Worm (Caenorhabditis elegans) whole organism, L4/young adult: Measurements from ENCODE around the gene ints-9.

Experiments
- W03F9.2 ChIP-seq: fragments of 150-350 bp; optimal IDR thresholded peaks from 2 replicates; lab custom pipeline; 2014; ENCODE audit warnings: missing biosample characterization, missing genetic modification characterization
- dao-5 ChIP-seq: sonication (generic microtip); optimal IDR thresholded peaks from 2 replicates; lab custom pipeline; 2016; ENCODE audit warnings: missing genotype, missing genetic modification characterization, moderate library complexity, missing compliant biosample characterization
- him-1 ChIP-seq: sonication (generic microtip); optimal IDR thresholded peaks from 2 replicates; lab custom pipeline; 2016; ENCODE audit warnings: missing genotype, missing genetic modification reagents, missing genetic modification characterization, missing compliant biosample characterization

DNA sequence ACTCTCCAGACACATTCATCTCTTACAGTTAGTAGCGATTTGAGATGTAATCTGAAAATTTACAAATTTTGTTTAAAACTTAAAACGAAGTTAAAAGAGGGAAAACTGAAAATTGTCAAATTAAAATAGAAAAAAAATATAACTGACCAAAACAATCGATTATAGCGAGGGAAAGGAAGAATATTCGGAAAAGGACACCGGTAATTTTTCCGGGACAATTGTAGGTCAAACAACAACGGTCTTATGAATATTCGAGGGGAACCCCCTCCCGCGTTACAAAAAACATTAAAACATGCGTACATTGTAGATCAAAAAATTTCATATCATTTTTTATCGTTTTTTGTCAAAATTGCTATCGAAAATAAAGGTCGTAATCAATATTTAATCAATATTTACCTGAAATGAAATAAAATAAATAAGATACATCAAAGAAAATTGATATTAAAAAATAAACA, 46.4 kb downstream of the ints-9 start, which contains the start of gene C50E3.12:
- no peak for TF ChIP-seq him-1
- no peak for TF ChIP-seq W03F9.2 (tag; lab: Kevin White, UChicago)
- no peak for TF ChIP-seq dao-5 (tag; lab: Kevin White, UChicago)
